Worm (Caenorhabditis elegans) whole organism, L1 larva: ENCODE results near the gene srh-251.

Source experiments
- C04F5.9 ChIP-seq: sonication (generic microtip); optimal IDR thresholded peaks from 2 replicates; lab custom pipeline; 2016; ENCODE audit warnings: missing genetic modification characterization, missing compliant biosample characterization
- F16B12.6 ChIP-seq: fragments of 150-350 bp; optimal IDR thresholded peaks from 2 replicates; lab custom pipeline; 2014; ENCODE audit warnings: missing biosample characterization, missing genetic modification characterization
- Y116A8C.19 ChIP-seq: sonication (generic microtip); optimal IDR thresholded peaks from 2 replicates; lab custom pipeline; 2016; ENCODE audit warnings: missing compliant biosample characterization, missing genetic modification characterization, borderline replicate concordance
- alr-1 ChIP-seq: fragments of 200-800 bp; sonication (Bioruptor generic); optimal IDR thresholded peaks from 2 replicates; lab custom pipeline; 2018; ENCODE audit warnings: borderline replicate concordance, mild to moderate bottlenecking, missing genetic modification characterization, missing compliant biosample characterization
- aly-2 ChIP-seq: fragments of 150-350 bp; optimal IDR thresholded peaks from 2 replicates; lab custom pipeline; 2014; ENCODE audit warnings: missing biosample characterization, missing genetic modification characterization
- ama-1 ChIP-seq: fragments of 150-350 bp; optimal IDR thresholded peaks from 2 replicates; lab custom pipeline; 2014
- ceh-88 ChIP-seq: fragments of 200-800 bp; sonication (Bioruptor generic); IDR thresholded peaks from 2 replicates; pipeline ENCODE4 v1.3.6; 2022; ENCODE audit warnings: missing genetic modification characterization, missing compliant biosample characterization
- ceh-90 ChIP-seq: sonication (generic microtip); optimal IDR thresholded peaks from 2 replicates; lab custom pipeline; 2016; ENCODE audit warnings: missing genetic modification characterization, missing compliant biosample characterization
- ces-1 ChIP-seq: fragments of 150-350 bp; optimal IDR thresholded peaks from 2 replicates; lab custom pipeline; 2014; ENCODE audit warnings: missing biosample characterization, missing genetic modification reagents, missing genetic modification characterization
- dpl-1 ChIP-seq, 3 experiments: fragments of 150-350 bp in 2 of 3; sonication (generic microtip) in 1 of 3; optimal IDR thresholded peaks; 2 replicates each; lab custom pipeline; 2014 to 2017; ENCODE audit warnings: missing biosample characterization in 3 of 3, missing genetic modification characterization in 3 of 3, missing genetic modification reagents in 3 of 3
- dsc-1 ChIP-seq: sonication (generic microtip); optimal IDR thresholded peaks from 2 replicates; lab custom pipeline; 2016; ENCODE audit warnings: mild to moderate bottlenecking, missing genetic modification characterization, missing compliant biosample characterization
- efl-1 ChIP-seq, 4 experiments: fragments of 150-350 bp; optimal IDR thresholded peaks in 3 of 4; peaks in 1 of 4; 1 replicate in 1 of 4; 2 replicates in 3 of 4; lab custom pipeline; 2014; ENCODE audit warnings: missing biosample characterization in 2 of 4, missing genetic modification characterization in 2 of 4, missing genetic modification reagents in 2 of 4
- elt-2 ChIP-seq: sonication (generic microtip); optimal IDR thresholded peaks from 2 replicates; lab custom pipeline; 2016; ENCODE audit warnings: missing genetic modification characterization, mild to moderate bottlenecking, inconsistent platforms, missing compliant biosample characterization, missing genetic modification reagents
- fkh-4 ChIP-seq: sonication (generic microtip); optimal IDR thresholded peaks from 2 replicates; lab custom pipeline; 2016; ENCODE audit warnings: missing compliant biosample characterization, missing genetic modification characterization, borderline replicate concordance
- hlh-17 ChIP-seq: fragments of 200-800 bp; sonication (Bioruptor generic); optimal IDR thresholded peaks from 2 replicates; lab custom pipeline; 2018; ENCODE audit warnings: missing genetic modification characterization, mild to moderate bottlenecking, missing compliant biosample characterization, moderate library complexity, borderline replicate concordance
- irx-1 ChIP-seq: sonication (generic microtip); optimal IDR thresholded peaks from 2 replicates; lab custom pipeline; 2016; ENCODE audit warnings: missing genetic modification characterization, missing compliant biosample characterization
- lin-35 ChIP-seq, 2 experiments: fragments of 150-350 bp; optimal IDR thresholded peaks; 2 replicates each; lab custom pipeline; 2014; ENCODE audit warnings: missing biosample characterization in 2 of 2, missing genetic modification characterization in 2 of 2, missing genetic modification reagents in 2 of 2
- lin-39 ChIP-seq: fragments of 150-350 bp; optimal IDR thresholded peaks from 2 replicates; lab custom pipeline; 2014; ENCODE audit warnings: missing biosample characterization, missing genetic modification reagents, missing genetic modification characterization
- lir-3 ChIP-seq: sonication (generic microtip); optimal IDR thresholded peaks from 2 replicates; lab custom pipeline; 2016; ENCODE audit warnings: mild to moderate bottlenecking, missing genetic modification characterization, moderate library complexity, missing compliant biosample characterization; ENCODE audit not compliant: poor library complexity
- mab-9 ChIP-seq: fragments of 200-800 bp; sonication (Bioruptor generic); IDR thresholded peaks from 2 replicates; pipeline ENCODE4 v1.3.6; 2022; ENCODE audit warnings: missing genetic modification reagents, missing genetic modification characterization, missing compliant biosample characterization
- nhr-11 ChIP-seq: fragments of 150-350 bp; optimal IDR thresholded peaks from 2 replicates; lab custom pipeline; 2014; ENCODE audit warnings: missing biosample characterization, missing genetic modification characterization
- nhr-12 ChIP-seq: sonication (generic microtip); optimal IDR thresholded peaks from 2 replicates; lab custom pipeline; 2017; ENCODE audit warnings: missing biosample characterization, missing genetic modification characterization
- nhr-19 ChIP-seq: fragments of 200-800 bp; sonication (Bioruptor generic); conservative IDR thresholded peaks from 2 replicates; pipeline ENCODE4 v1.3.6; 2022; ENCODE audit warnings: missing genetic modification characterization, missing compliant biosample characterization
- nhr-20 ChIP-seq: sonication (generic microtip); optimal IDR thresholded peaks from 2 replicates; lab custom pipeline; 2016; ENCODE audit warnings: mild to moderate bottlenecking, missing genetic modification characterization, missing compliant biosample characterization
- nhr-28 ChIP-seq: fragments of 150-350 bp; optimal IDR thresholded peaks from 2 replicates; lab custom pipeline; 2014; ENCODE audit warnings: missing biosample characterization, missing genetic modification characterization
- nhr-47 ChIP-seq: sonication (generic microtip); optimal IDR thresholded peaks from 2 replicates; lab custom pipeline; 2016; ENCODE audit warnings: mild to moderate bottlenecking, missing genetic modification characterization, moderate library complexity, missing compliant biosample characterization
- nhr-84 ChIP-seq: sonication (generic microtip); optimal IDR thresholded peaks from 2 replicates; lab custom pipeline; 2017; ENCODE audit warnings: missing biosample characterization, missing genetic modification characterization
- nhr-85 ChIP-seq: sonication (generic microtip); peaks from one replicate; lab custom pipeline; 2016; ENCODE audit warnings: missing genetic modification characterization, inconsistent platforms, missing compliant biosample characterization
- pax-3 ChIP-seq: fragments of 200-800 bp; sonication (Bioruptor generic); optimal IDR thresholded peaks from 2 replicates; lab custom pipeline; 2018; ENCODE audit warnings: mild to moderate bottlenecking, missing genetic modification characterization, moderate library complexity, missing compliant biosample characterization
- pqm-1 ChIP-seq: sonication (generic microtip); optimal IDR thresholded peaks from 3 replicates; lab custom pipeline; 2017; ENCODE audit warnings: missing biosample characterization, missing genetic modification characterization
- skn-1 ChIP-seq: fragments of 150-350 bp; optimal IDR thresholded peaks from 2 replicates; lab custom pipeline; 2014; ENCODE audit warnings: missing biosample characterization, missing genetic modification characterization
- snu-23 ChIP-seq: sonication (generic microtip); optimal IDR thresholded peaks from 2 replicates; lab custom pipeline; 2016; ENCODE audit warnings: missing genetic modification characterization, missing compliant biosample characterization
- sup-37 ChIP-seq: fragments of 200-800 bp; sonication (Bioruptor generic); optimal IDR thresholded peaks from 2 replicates; lab custom pipeline; 2018; ENCODE audit warnings: mild to moderate bottlenecking, missing genetic modification characterization, missing compliant biosample characterization
- swsn-7 ChIP-seq: sonication (generic microtip); optimal IDR thresholded peaks from 2 replicates; lab custom pipeline; 2016; ENCODE audit warnings: missing genetic modification characterization, missing compliant biosample characterization
- unc-62 ChIP-seq: fragments of 150-350 bp; optimal IDR thresholded peaks from 2 replicates; lab custom pipeline; 2014; ENCODE audit warnings: missing biosample characterization, missing genetic modification reagents, missing genetic modification characterization
- unc-98 ChIP-seq: fragments of 200-800 bp; sonication (Bioruptor generic); IDR thresholded peaks from 2 replicates; pipeline ENCODE4 v1.3.6; 2022; ENCODE audit warnings: missing genetic modification characterization, missing compliant biosample characterization

srh-251 gene

DNA sequence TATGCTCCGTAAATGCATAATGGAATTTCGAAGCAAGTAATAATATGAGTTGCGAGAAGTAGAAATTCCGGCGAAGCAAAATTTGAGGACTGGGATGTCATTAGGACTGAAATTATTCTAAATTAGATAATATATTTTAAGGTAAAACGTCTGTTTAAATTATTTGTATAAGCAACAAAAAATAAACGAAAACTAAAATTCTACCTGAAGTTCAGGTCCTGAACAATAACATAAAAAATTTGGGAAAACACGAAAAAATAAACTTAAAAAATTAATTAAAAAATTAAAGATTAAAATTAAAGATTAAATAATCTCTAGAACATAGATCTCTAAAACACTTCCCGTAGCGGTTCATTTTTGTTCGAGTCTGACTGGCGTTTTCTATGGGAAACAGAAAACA lies at the start of gene srh-251:
TSS of gene srh-251 (minus strand) at position 101 of the 400 bp plus-strand sequence.
- TF ChIP-seq sup-37: no peak
- no peak for TF ChIP-seq C04F5.9 (tag; lab: Kevin White, UChicago)
- TF ChIP-seq unc-98: no peak
- TF ChIP-seq nhr-84 (tag; lab: Kevin White, UChicago): no peak
- TF ChIP-seq dsc-1: no peak
- TF ChIP-seq lin-35 (GFP tag; optimal IDR thresholded peaks at IDR 0.05; lab: Kevin White, UChicago): no peak
- no peak for TF ChIP-seq aly-2
- no peak for TF ChIP-seq snu-23 (GFP tag; lab: Kevin White, UChicago)
- TF ChIP-seq unc-62 (GFP tag; lab: Kevin White, UChicago): no peak
- no peak for TF ChIP-seq efl-1 (optimal IDR thresholded peaks at IDR 0.05; lab: Kevin White, UChicago)
- no peak for TF ChIP-seq efl-1 (GFP tag; optimal IDR thresholded peaks at IDR 0.05 in 1 of 2; lab: Kevin White, UChicago)
- TF ChIP-seq pax-3 (tag; lab: Kevin White, UChicago): no peak
- TF ChIP-seq irx-1 (tag; lab: Kevin White, UChicago): no peak
- TF ChIP-seq ceh-90 (tag; lab: Kevin White, UChicago): no peak
- no peak for TF ChIP-seq nhr-28 (tag; lab: Kevin White, UChicago)
- no peak for TF ChIP-seq nhr-20
- TF ChIP-seq Y116A8C.19 (tag; lab: Kevin White, UChicago): no peak
- TF ChIP-seq ama-1 (lab: Kevin White, UChicago): no peak

- TF ChIP-seq nhr-85 (tag; lab: Kevin White, UChicago): peak; percentile 13
- TF ChIP-seq efl-1 (optimal IDR thresholded peaks at IDR 0.05; lab: Kevin White, UChicago): no peak
- peak in 1 of 2 experiments; percentile 84 for TF ChIP-seq efl-1 (GFP tag; optimal IDR thresholded peaks at IDR 0.05 in 1 of 2; lab: Kevin White, UChicago)
- no peak for TF ChIP-seq hlh-17 (GFP tag; lab: Kevin White, UChicago)
- no peak for TF ChIP-seq ces-1
These were observed 47.2 kb upstream of the srh-251 start, which contains the start of gene fbxa-209 for ce11 chrV:15426944-15427343. TSS of gene fbxa-209 (minus strand) at chrV:15427044.

DNA sequence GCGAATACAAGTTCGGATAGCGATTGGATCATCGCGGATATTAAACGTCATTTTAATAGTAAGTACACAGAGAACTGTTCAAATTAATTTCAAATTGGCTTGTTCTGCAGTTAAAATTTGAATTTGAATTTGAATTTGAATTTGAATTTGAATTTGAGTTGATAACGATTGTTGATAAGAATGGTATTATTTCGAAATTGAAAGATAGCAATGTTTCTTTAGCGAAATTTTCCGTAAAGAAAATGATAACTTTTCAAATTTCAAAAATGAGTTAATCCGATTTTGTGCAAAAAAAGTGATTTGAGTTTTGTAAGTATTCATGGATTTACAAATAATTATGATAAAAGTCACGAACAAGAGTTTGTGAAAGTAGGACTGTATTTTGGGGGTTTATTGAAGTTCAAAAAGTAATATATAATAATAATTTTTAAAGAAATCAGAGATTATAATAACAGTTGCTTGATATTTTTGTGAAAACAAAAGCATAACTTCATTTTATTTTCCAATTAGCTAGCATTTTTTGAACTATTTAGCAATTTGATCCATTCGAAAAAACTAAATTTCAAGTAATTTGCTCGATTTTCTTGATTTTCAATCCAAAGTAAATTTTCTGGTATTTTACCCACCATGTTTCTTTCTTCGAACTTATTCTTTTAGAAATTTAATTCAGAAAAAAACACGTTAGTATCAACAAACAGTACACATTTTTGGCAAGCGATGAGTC lies 45.8 kb upstream of the srh-251 start, which contains the start of gene Y36E3A.2:
TSS of gene Y36E3A.2 (plus strand) at position 674 of the 724 bp plus-strand sequence.
- TF ChIP-seq efl-1 (optimal IDR thresholded peaks at IDR 0.05; lab: Kevin White, UChicago): no peak
- TF ChIP-seq efl-1 (GFP tag; optimal IDR thresholded peaks at IDR 0.05 in 1 of 2; lab: Kevin White, UChicago): peak in 1 of 2 experiments; percentile 9
- no peak for TF ChIP-seq ceh-88
- peak; percentile 65 for TF ChIP-seq elt-2 (tag; lab: Kevin White, UChicago)

DNA sequence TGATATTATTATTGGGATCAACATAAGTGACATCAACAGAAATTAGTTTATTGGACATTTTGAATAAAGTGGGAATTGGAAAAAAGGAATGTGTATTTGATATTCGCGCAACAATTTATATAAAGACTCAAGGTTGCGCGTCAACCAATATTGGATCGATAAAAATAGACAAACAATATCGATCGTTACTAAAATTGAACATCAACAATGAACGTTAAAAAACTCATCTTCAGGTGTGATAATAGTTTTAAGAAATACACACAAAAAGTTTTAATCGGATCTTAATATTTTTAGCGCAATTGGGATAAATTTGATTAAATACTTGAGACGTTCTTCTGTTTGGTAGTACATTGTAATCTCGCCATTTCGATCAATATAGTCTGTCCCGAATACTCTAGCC lies 43.9 kb upstream of the srh-251 start, which contains the start of gene fbxa-104:
TSS of gene fbxa-104 (minus strand) at position 83 of the 400 bp plus-strand sequence.
- TF ChIP-seq dpl-1 (GFP tag; optimal IDR thresholded peaks at IDR 0.05; lab: Kevin White, UChicago): no peak
- no peak for TF ChIP-seq efl-1 (optimal IDR thresholded peaks at IDR 0.05; lab: Kevin White, UChicago)
- no peak for TF ChIP-seq efl-1 (GFP tag; optimal IDR thresholded peaks at IDR 0.05 in 1 of 2; lab: Kevin White, UChicago)
- no peak for TF ChIP-seq skn-1
- TF ChIP-seq elt-2 (tag; lab: Kevin White, UChicago): no peak
- TF ChIP-seq lir-3 (tag; lab: Kevin White, UChicago): no peak
- no peak for TF ChIP-seq fkh-4 (tag; lab: Kevin White, UChicago)
- no peak for TF ChIP-seq ces-1
- TF ChIP-seq nhr-11 (tag; lab: Kevin White, UChicago): no peak
- no peak for TF ChIP-seq nhr-47 (tag; lab: Kevin White, UChicago)
- TF ChIP-seq pqm-1 (tag; lab: Kevin White, UChicago): no peak
- no peak for TF ChIP-seq nhr-19 (GFP tag; lab: Robert Waterston, UW)
- no peak for TF ChIP-seq swsn-7 (tag; lab: Kevin White, UChicago)
- TF ChIP-seq F16B12.6 (tag; lab: Kevin White, UChicago): no peak
- no peak for TF ChIP-seq aly-2
- no peak for TF ChIP-seq alr-1 (tag; lab: Kevin White, UChicago)
- TF ChIP-seq lin-39: no peak
- no peak for TF ChIP-seq nhr-12 (tag; lab: Kevin White, UChicago)
- TF ChIP-seq mab-9 (GFP tag; lab: Robert Waterston, UW): no peak
